Worm (Caenorhabditis elegans) whole organism, L3 larva: ENCODE data around the gene F13B9.2.
A peak's percentile ranks its signal among the peaks of the same experiment; 100 is the strongest.

Experiments
- ZK546.5 ChIP-seq: sonication (generic microtip); optimal IDR thresholded peaks from 2 replicates; lab custom pipeline; 2017; ENCODE audit warnings: missing biosample characterization, missing genetic modification characterization
- ama-1 ChIP-seq: fragments of 150-350 bp; optimal IDR thresholded peaks from 2 replicates; lab custom pipeline; 2018
- ceh-16 ChIP-seq: sonication (generic microtip); optimal IDR thresholded peaks from 2 replicates; lab custom pipeline; 2017; ENCODE audit warnings: missing biosample characterization, missing genetic modification characterization
- ceh-28 ChIP-seq: fragments of 150-350 bp; optimal IDR thresholded peaks from 2 replicates; lab custom pipeline; 2014; ENCODE audit warnings: missing biosample characterization, missing genetic modification reagents, missing genetic modification characterization
- ceh-82 ChIP-seq: fragments of 150-350 bp; optimal IDR thresholded peaks from 2 replicates; lab custom pipeline; 2014; ENCODE audit warnings: missing biosample characterization, missing genetic modification characterization
- daf-12 ChIP-seq: fragments of 150-350 bp; optimal IDR thresholded peaks from 2 replicates; lab custom pipeline; 2014; ENCODE audit warnings: missing biosample characterization, missing genetic modification reagents, missing genetic modification characterization
- egl-27 ChIP-seq: sonication (generic microtip); optimal IDR thresholded peaks from 4 replicates; lab custom pipeline; 2017; ENCODE audit warnings: missing biosample characterization, missing genetic modification reagents, missing genetic modification characterization
- egl-5 ChIP-seq: fragments of 150-350 bp; optimal IDR thresholded peaks from 2 replicates; lab custom pipeline; 2017; ENCODE audit warnings: missing biosample characterization, missing genetic modification reagents, missing genetic modification characterization, inconsistent platforms
- elt-1 ChIP-seq: fragments of 150-350 bp; optimal IDR thresholded peaks from 2 replicates; lab custom pipeline; 2014; ENCODE audit warnings: missing biosample characterization, missing genetic modification characterization
- elt-3 ChIP-seq, 3 experiments: fragments of 150-350 bp in 1 of 3; sonication (generic microtip) in 2 of 3; optimal IDR thresholded peaks; 2 replicates in 2 of 3; 4 replicates in 1 of 3; lab custom pipeline; 2014 to 2017; ENCODE audit warnings: missing biosample characterization in 3 of 3, missing genetic modification characterization in 3 of 3
- eor-1 ChIP-seq, 2 experiments: fragments of 150-350 bp; optimal IDR thresholded peaks; 2 replicates each; lab custom pipeline; 2014 to 2018; ENCODE audit warnings: missing biosample characterization in 2 of 2, missing genetic modification characterization in 2 of 2
- fkh-10 ChIP-seq: sonication (generic microtip); optimal IDR thresholded peaks from 2 replicates; lab custom pipeline; 2017; ENCODE audit warnings: missing biosample characterization, missing genetic modification reagents, missing genetic modification characterization
- fkh-2 ChIP-seq: fragments of 150-350 bp; optimal IDR thresholded peaks from 2 replicates; lab custom pipeline; 2014; ENCODE audit warnings: missing biosample characterization, missing genetic modification reagents, missing genetic modification characterization
- fos-1 ChIP-seq: fragments of 150-350 bp; optimal IDR thresholded peaks from 2 replicates; lab custom pipeline; 2014; ENCODE audit warnings: missing biosample characterization, missing genetic modification characterization
- jun-1 ChIP-seq: fragments of 150-350 bp; optimal IDR thresholded peaks from 2 replicates; lab custom pipeline; 2014; ENCODE audit warnings: missing biosample characterization, missing genetic modification reagents, missing genetic modification characterization
- lsy-12 ChIP-seq: sonication (generic microtip); optimal IDR thresholded peaks from 2 replicates; lab custom pipeline; 2016; ENCODE audit warnings: mild to moderate bottlenecking, missing genetic modification characterization, missing compliant biosample characterization
- mdl-1 ChIP-seq: fragments of 150-350 bp; optimal IDR thresholded peaks from 2 replicates; lab custom pipeline; 2014; ENCODE audit warnings: missing biosample characterization, missing genetic modification characterization
- mml-1 ChIP-seq: fragments of 150-350 bp; sonication (generic microtip); optimal IDR thresholded peaks from 3 replicates; lab custom pipeline; 2014; ENCODE audit warnings: missing biosample characterization, missing genetic modification characterization
- nfya-1 ChIP-seq: sonication (generic microtip); optimal IDR thresholded peaks from 2 replicates; lab custom pipeline; 2017; ENCODE audit warnings: missing genetic modification characterization, mild to moderate bottlenecking, missing compliant biosample characterization, antibody characterized with exemption, moderate library complexity; ENCODE audit not compliant: insufficient read depth
- nhr-237 ChIP-seq: fragments of 150-350 bp; optimal IDR thresholded peaks from 2 replicates; lab custom pipeline; 2014; ENCODE audit warnings: missing biosample characterization, missing genetic modification characterization
- nhr-28 ChIP-seq: fragments of 150-350 bp; optimal IDR thresholded peaks from 2 replicates; lab custom pipeline; 2014; ENCODE audit warnings: missing biosample characterization, missing genetic modification characterization
- nhr-67 ChIP-seq: fragments of 150-350 bp; optimal IDR thresholded peaks from 2 replicates; lab custom pipeline; 2014; ENCODE audit warnings: missing biosample characterization, missing genetic modification characterization
- pha-4 ChIP-seq: fragments of 150-350 bp; optimal IDR thresholded peaks from 2 replicates; lab custom pipeline; 2014; ENCODE audit warnings: missing biosample characterization, missing genetic modification reagents, missing genetic modification characterization
- pqm-1 ChIP-seq: fragments of 150-350 bp; optimal IDR thresholded peaks from 2 replicates; lab custom pipeline; 2017; ENCODE audit warnings: missing biosample characterization, missing genetic modification characterization, inconsistent platforms
- sea-2 ChIP-seq: fragments of 150-350 bp; sonication (generic microtip); optimal IDR thresholded peaks from 4 replicates; lab custom pipeline; 2014; ENCODE audit warnings: missing biosample characterization, missing genetic modification reagents, missing genetic modification characterization
- skn-1 ChIP-seq: fragments of 150-350 bp; optimal IDR thresholded peaks from 2 replicates; lab custom pipeline; 2014; ENCODE audit warnings: missing biosample characterization, missing genetic modification characterization
- snpc-4 ChIP-seq: fragments of 150-350 bp; optimal IDR thresholded peaks from 2 replicates; lab custom pipeline; 2014; ENCODE audit warnings: missing biosample characterization, missing genetic modification characterization
- tbx-2 ChIP-seq: sonication (generic microtip); optimal IDR thresholded peaks from 2 replicates; lab custom pipeline; 2016; ENCODE audit warnings: mild to moderate bottlenecking, missing genetic modification characterization, missing compliant biosample characterization
- unc-39 ChIP-seq: sonication (generic microtip); optimal IDR thresholded peaks from 4 replicates; lab custom pipeline; 2017; ENCODE audit warnings: missing biosample characterization, missing genetic modification characterization
- zag-1 ChIP-seq: fragments of 150-350 bp; optimal IDR thresholded peaks from 2 replicates; lab custom pipeline; 2014; ENCODE audit warnings: missing biosample characterization, missing genetic modification characterization
- ztf-11 ChIP-seq: fragments of 150-350 bp; optimal IDR thresholded peaks from 2 replicates; lab custom pipeline; 2014; ENCODE audit warnings: missing biosample characterization, missing genetic modification characterization
- ztf-4 ChIP-seq: fragments of 150-350 bp; optimal IDR thresholded peaks from 2 replicates; lab custom pipeline; 2014; ENCODE audit warnings: missing biosample characterization, missing genetic modification characterization

F13B9.2 gene

ce11 chrX:8307600-8307999, 22.1 kb downstream of the F13B9.2 start, which contains the start of gene R09F10.5:
TSS of gene R09F10.5 (minus strand) at chrX:8307700.
- no peak for TF ChIP-seq ztf-4 (tag; lab: Kevin White, UChicago)
- TF ChIP-seq pha-4 = no peak
- no peak for TF ChIP-seq ceh-82 (tag; lab: Kevin White, UChicago)
- TF ChIP-seq ceh-28 (tag; lab: Kevin White, UChicago) = no peak
- TF ChIP-seq nhr-237 = no peak
- no peak for TF ChIP-seq lsy-12

DNA sequence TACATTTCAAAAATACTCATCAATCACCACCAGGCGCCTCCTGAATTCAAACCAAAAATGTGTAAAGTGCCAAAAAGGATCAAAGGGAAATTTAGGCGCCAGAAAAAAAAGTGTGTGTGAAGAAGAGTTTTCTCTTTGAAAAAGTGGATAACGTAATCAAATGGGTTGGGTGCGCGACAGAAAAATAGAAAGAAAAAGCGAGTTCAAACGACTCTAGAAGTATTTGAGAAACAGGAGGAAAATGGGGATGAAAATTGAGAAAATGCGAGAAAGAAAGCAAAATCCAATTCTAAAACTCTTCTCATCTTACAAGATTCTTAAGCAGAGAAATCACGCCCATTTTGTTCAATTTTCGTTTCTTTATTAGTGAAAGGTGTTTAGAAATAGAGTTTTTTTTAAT, 23.0 kb downstream of the F13B9.2 start:
- TF ChIP-seq snpc-4 (tag; lab: Kevin White, UChicago) (no peak), lsy-12 (no peak), fkh-10 (GFP tag; lab: Kevin White, UChicago) (peak; percentile 22)

ce11 chrX:8310747-8311146, 25.3 kb downstream of the F13B9.2 start:
- no peak for TF ChIP-seq nhr-237
- TF ChIP-seq pqm-1 = no peak
- no peak for TF ChIP-seq mdl-1 (tag; lab: Kevin White, UChicago)
- TF ChIP-seq, all 47 proteins: peak for 0

ce11 chrX:8311590-8311989, 26.1 kb downstream of the F13B9.2 start:
- TF ChIP-seq mml-1 (tag; lab: Kevin White, UChicago) = no peak
- TF ChIP-seq lsy-12 = no peak
- TF ChIP-seq jun-1 (tag; lab: Kevin White, UChicago) = no peak
- no peak for TF ChIP-seq nhr-67 (tag; lab: Kevin White, UChicago)
- TF ChIP-seq eor-1 (tag; optimal IDR thresholded peaks at IDR 0.05; lab: Kevin White, UChicago) = no peak
- TF ChIP-seq ama-1 = no peak
- TF ChIP-seq zag-1 (tag; lab: Kevin White, UChicago) = no peak
- TF ChIP-seq nhr-28 (tag; lab: Kevin White, UChicago) = no peak
- no peak for TF ChIP-seq elt-3 (tag; optimal IDR thresholded peaks at IDR 0.05; lab: Kevin White, UChicago)
- no peak for TF ChIP-seq ceh-16 (tag; lab: Kevin White, UChicago)
- TF ChIP-seq elt-1 (tag; lab: Kevin White, UChicago) = no peak
- no peak for TF ChIP-seq egl-27 (tag; lab: Kevin White, UChicago)

DNA sequence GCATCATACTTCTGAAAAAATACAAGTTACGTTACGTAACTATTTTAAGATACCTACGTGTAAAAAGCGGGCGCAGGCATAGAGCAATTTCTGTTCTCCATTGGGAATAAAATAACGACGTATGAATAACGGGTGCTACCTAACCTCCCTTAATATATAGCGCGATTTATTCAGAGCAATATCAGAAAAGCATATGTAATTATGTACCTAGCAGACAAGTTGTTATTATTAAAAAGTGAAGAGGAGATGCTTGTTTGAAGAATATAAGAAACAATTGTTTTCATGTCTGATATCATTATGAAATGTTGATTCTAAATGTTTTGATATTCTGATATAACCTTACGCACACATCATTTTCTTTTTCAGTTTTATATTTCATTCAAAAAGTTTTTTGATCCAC, 33.5 kb downstream of the F13B9.2 start, which contains the start of gene srh-11:
Gene srh-11, minus strand, starts transcription at position 101 of the 400 bp plus-strand sequence.
- TF ChIP-seq egl-5 (no peak), pqm-1 (no peak), ZK546.5 (no peak), sea-2 (no peak), eor-1 (tag; optimal IDR thresholded peaks at IDR 0.05; lab: Kevin White, UChicago) (no peak), skn-1 (tag; lab: Kevin White, UChicago) (no peak), fkh-2 (tag; lab: Kevin White, UChicago) (no peak), fos-1 (tag; lab: Kevin White, UChicago) (no peak), ceh-28 (tag; lab: Kevin White, UChicago) (no peak), tbx-2 (tag; lab: Kevin White, UChicago) (no peak)

DNA sequence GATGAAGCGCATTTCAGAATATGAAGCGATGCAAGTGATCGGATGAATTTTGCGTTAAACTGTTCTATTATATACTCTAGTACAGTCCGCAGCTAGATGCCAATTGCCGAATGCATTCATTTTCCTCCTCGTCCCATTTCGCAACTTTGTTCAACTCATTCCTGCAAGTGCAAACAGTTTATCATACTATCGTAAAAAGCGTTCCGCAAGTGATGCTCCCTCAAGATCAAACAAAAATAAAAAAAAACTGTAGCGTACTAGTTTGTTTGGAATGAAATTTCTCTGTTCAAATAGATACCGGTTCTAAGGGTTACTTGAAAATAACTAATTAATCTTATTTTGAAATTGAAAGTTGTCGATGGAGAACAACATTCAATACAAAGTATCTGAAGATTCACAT, 35.4 kb downstream of the F13B9.2 start, which contains the start of gene pqn-57:
Gene pqn-57, minus strand, starts transcription at position 101 of the 400 bp plus-strand sequence.
- TF ChIP-seq ZK546.5 (no peak), ztf-11 (no peak), egl-5 (no peak), eor-1 (tag; optimal IDR thresholded peaks at IDR 0.05; lab: Kevin White, UChicago) (no peak), fkh-2 (tag; lab: Kevin White, UChicago) (no peak), fos-1 (tag; lab: Kevin White, UChicago) (no peak), nhr-28 (tag; lab: Kevin White, UChicago) (no peak), daf-12 (tag; lab: Kevin White, UChicago) (no peak), nfya-1 (tag; lab: Kevin White, UChicago) (no peak), ztf-4 (tag; lab: Kevin White, UChicago) (no peak), unc-39 (tag; lab: Kevin White, UChicago) (no peak)
- TF ChIP-seq, all 47 proteins: peak for 0
